Worm (Caenorhabditis elegans): ENCODE measurements around the gene fut-1.
A peak's percentile ranks its signal among the peaks of the same experiment; 100 is the strongest.

fut-1 gene

DNA sequence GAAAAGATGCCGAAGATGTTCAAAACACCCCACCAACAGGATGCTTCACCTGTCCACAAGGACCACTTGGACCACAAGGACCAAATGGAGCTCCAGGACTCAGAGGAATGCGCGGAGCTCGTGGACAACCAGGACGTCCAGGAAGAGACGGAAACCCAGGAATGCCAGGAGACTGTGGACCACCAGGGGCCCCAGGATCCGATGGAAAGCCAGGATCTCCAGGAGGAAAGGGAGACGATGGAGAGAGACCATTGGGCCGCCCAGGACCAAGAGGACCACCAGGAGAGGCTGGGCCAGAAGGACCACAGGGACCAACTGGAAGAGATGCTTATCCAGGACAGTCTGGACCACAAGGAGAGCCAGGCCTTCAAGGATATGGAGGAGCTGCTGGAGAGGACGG is 25.8 kb downstream of the fut-1 start:
- TF ChIP-seq pha-4 (tag; optimal IDR thresholded peaks at IDR 0.05) (peak; percentile 44), mab-5 (tag; optimal IDR thresholded peaks at IDR 0.05) (no peak)

DNA sequence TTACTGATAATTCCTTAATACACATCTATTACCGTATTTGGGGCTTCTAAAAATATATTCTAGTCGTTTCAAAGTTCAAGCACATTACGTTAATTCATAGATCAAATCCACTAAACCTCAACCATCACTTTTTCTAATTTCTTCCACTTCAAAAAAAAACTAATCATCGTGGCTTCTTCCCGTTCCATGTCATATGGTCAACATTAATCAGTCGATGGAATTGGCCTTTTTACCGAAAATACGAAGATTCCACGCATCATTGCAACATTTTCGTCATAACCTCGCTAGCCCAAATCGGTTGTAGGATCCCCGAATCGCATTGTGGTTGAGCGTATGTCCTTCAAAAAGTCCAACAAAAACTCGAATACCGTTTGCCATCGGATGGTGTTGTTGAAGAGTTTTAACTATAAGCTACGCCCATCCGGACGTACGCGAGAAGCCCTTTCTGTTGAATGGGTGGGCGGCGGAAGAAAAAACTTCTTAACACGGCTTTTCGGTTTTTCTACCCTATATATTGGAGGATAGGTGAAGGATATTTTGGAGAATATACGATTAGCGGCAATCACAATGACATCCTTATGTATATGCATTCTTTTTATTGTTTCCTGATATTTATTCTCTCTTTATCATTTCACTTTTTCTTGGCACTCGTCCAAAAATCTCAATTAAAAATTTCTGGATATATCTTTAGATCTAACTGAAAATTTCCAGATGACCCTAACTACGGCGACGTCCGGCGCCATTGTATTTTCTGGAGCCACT is 26.9 kb downstream of the fut-1 start, which contains the start of gene rol-6:
TSS of gene rol-6 (plus strand) at position 712 of the 762 bp plus-strand sequence.
- TF ChIP-seq lin-32 (GFP tag; optimal IDR thresholded peaks at IDR 0.05) = no peak
- TF ChIP-seq pha-4 (tag; optimal IDR thresholded peaks at IDR 0.05) = peak; percentile 96

DNA sequence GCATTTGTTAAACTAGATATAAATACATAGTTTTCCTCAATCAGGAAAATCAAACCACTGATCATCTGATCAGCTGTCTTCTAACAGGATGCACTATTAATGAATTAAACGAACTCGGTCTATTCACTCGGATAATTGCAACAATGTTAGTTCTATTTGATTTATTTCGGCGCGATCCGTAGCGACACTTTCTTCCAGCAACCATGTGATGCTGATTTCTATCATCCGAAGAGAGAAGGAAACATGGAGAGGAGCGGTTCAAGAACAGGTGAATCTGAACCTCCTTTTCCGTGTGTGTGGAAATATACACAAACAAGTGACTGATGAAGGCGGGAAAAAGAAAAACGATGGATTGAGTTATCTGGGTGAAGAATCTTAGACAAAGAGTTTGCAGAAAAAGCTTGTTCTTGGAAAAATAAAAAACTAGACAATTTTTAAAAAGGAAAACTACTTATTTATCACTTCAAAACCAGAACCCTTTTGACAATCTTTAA is 27.6 kb downstream of the fut-1 start:
- TF ChIP-seq lin-13 (tag; optimal IDR thresholded peaks at IDR 0.05) (no peak), pha-4 (tag; optimal IDR thresholded peaks at IDR 0.05) (peak; percentile 96), hlh-1 (tag; optimal IDR thresholded peaks at IDR 0.05) (no peak), zip-8 (tag; optimal IDR thresholded peaks at IDR 0.05) (no peak), nhr-76 (tag; optimal IDR thresholded peaks at IDR 0.05) (no peak), sem-2 (GFP tag; optimal IDR thresholded peaks at IDR 0.05) (no peak)

DNA sequence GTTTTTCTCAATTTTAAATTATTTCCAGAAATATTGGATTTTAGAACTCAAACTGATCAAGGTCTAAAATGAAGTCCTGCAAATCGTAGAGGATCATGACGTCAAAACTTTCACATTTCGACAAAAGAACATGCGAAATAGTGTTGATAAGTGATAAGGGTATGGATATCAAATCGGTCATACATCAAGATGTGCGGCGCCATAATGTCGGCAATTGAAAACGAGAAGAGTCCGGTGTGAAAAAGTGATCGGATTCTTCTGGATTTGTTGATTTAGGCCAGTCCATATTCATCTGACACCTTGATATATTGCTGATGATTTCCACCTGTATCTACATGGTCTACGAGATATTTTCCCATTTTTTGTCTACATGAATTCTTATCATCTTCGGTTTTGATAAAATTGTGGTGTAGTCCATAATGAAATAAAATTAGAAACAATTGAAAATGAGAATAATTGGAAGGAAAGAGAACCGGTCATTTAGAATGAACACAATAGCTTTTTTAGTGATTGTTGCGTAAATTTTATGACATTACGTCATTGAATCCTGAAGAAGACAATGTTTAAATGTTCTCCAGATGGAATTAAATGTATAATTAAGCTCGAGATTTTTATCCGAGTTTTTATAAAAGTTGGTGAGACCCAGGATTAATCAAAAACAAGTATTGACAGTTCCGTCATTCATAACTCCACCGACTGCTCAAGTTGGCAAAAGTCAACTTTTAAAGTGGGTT is 28.3 kb downstream of the fut-1 start:
- TF ChIP-seq zip-8 (tag; optimal IDR thresholded peaks at IDR 0.05) (peak; percentile 83), lin-13 (tag; optimal IDR thresholded peaks at IDR 0.05) (no peak), hlh-1 (tag; optimal IDR thresholded peaks at IDR 0.05) (no peak), pha-4 (tag; optimal IDR thresholded peaks at IDR 0.05) (peak; percentile 86), cnd-1 (tag; optimal IDR thresholded peaks at IDR 0.05) (no peak)

DNA sequence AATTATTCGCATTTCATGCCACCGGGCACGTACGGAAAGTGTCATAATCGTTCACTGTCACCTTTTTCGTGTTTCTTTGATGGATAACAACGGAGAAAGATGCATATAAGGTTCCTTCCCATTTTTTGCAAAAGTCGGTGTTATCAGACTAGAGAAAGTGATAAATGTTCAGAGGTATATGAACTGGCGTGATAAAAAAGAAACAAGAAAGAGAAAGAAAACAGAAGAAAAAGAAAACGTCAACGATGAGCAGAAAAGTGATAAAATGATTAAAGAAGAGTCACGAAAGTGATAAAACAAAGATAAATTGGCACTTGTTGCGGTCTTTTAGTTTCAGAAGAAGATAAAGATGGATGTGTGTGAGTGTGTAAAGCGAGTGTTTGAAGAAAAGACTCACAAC is 29.1 kb downstream of the fut-1 start:
- TF ChIP-seq nhr-28 (tag; optimal IDR thresholded peaks at IDR 0.05) (no peak), elt-3 (tag; optimal IDR thresholded peaks at IDR 0.05) (no peak), lsy-2 (tag; optimal IDR thresholded peaks at IDR 0.05) (no peak), nhr-12 (tag; optimal IDR thresholded peaks at IDR 0.05) (no peak), mls-2 (tag; optimal IDR thresholded peaks at IDR 0.05) (no peak), ztf-11 (tag; optimal IDR thresholded peaks at IDR 0.05) (no peak), lin-32 (GFP tag; optimal IDR thresholded peaks at IDR 0.05) (no peak), ceh-39 (tag; optimal IDR thresholded peaks at IDR 0.05) (no peak), flh-1 (GFP tag; optimal IDR thresholded peaks at IDR 0.05) (no peak), sptf-1 (tag; optimal IDR thresholded peaks at IDR 0.05) (no peak), zip-8 (tag; optimal IDR thresholded peaks at IDR 0.05) (no peak), cnd-1 (tag; optimal IDR thresholded peaks at IDR 0.05) (no peak), elt-1 (tag; optimal IDR thresholded peaks at IDR 0.05; ENCODE audit: borderline replicate concordance, insufficient read depth) (no peak)

DNA sequence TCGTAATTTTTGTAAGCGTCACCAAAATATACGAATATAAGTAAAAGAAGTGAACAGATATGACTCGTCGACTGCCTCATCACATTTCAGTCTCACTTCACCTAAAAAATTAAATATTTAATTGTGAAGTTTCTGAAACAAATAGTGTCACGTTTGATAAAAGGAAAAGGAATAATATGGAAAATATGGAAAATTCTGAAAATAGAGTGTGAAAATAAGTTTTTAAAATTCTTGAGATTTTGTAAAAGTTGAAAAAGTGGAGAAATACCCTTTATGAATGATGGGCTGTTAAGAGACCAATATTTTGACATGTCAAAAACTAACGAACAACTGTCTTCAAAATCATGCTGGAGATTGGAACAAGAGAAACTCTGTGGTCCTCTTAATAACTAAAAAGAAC is 32.7 kb downstream of the fut-1 start, which contains the start of gene T01B7.9:
TSS of gene T01B7.9 (minus strand) at position 101 of the 400 bp plus-strand sequence.
- TF ChIP-seq nhr-237 (tag; optimal IDR thresholded peaks at IDR 0.05) (no peak), M03D4.4 (tag; optimal IDR thresholded peaks at IDR 0.05) (no peak), nhr-28 (tag; optimal IDR thresholded peaks at IDR 0.05) (no peak), cnd-1 (tag; optimal IDR thresholded peaks at IDR 0.05) (no peak), lin-13 (tag; optimal IDR thresholded peaks at IDR 0.05) (no peak), nhr-76 (tag; optimal IDR thresholded peaks at IDR 0.05) (no peak), nhr-2 (tag; optimal IDR thresholded peaks at IDR 0.05) (no peak), sptf-1 (tag; optimal IDR thresholded peaks at IDR 0.05) (no peak), ceh-83 (GFP tag; optimal IDR thresholded peaks at IDR 0.05) (no peak)

DNA sequence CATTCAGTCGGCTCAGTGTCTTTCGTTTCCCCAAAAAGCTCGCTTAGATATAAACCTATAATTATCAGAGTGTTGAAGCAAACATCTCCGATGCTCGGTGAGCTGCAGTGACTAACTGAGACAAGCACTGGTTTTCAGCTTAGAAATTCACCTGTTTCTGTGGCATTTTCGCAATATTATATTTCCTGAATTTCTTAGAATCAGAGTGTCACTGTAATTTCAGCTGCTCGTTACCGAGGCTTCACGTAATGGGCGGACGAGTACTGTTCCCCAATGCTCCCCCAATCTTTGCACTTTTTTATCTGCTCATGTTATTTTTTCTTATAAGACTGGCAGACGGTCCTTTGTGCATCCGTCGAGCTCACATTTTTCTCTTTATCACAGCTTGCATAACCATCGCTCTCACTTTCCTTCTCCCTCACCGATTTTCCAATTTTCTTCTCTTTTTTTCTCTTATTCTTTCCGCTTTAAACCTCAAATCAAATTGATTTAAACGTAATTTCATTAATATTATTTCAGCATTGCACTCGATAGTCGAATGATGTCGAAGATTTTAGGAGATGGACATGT is 37.4 kb downstream of the fut-1 start, which contains the start of gene trcs-2:
TSS of gene trcs-2 (plus strand) at position 520 of the 570 bp plus-strand sequence.
- TF ChIP-seq drap-1 (GFP tag; optimal IDR thresholded peaks at IDR 0.05) (no peak), zip-8 (tag; optimal IDR thresholded peaks at IDR 0.05) (no peak), mls-2 (tag; optimal IDR thresholded peaks at IDR 0.05) (no peak), tbx-8 (GFP tag; optimal IDR thresholded peaks at IDR 0.05) (no peak), ceh-43 (GFP tag; optimal IDR thresholded peaks at IDR 0.05) (no peak), nhr-2 (tag; optimal IDR thresholded peaks at IDR 0.05) (no peak), nhr-28 (tag; optimal IDR thresholded peaks at IDR 0.05) (no peak), bed-3 (GFP tag; optimal IDR thresholded peaks at IDR 0.05) (no peak), cnd-1 (tag; optimal IDR thresholded peaks at IDR 0.05) (no peak), nhr-237 (tag; optimal IDR thresholded peaks at IDR 0.05) (no peak), sptf-1 (tag; optimal IDR thresholded peaks at IDR 0.05) (no peak), M03D4.4 (tag; optimal IDR thresholded peaks at IDR 0.05) (no peak), lin-13 (tag; optimal IDR thresholded peaks at IDR 0.05) (no peak), ztf-11 (tag; optimal IDR thresholded peaks at IDR 0.05) (no peak), hlh-1 (tag; optimal IDR thresholded peaks at IDR 0.05) (no peak), ceh-39 (tag; optimal IDR thresholded peaks at IDR 0.05) (no peak), mep-1 (tag; optimal IDR thresholded peaks at IDR 0.05) (no peak), nhr-12 (tag; optimal IDR thresholded peaks at IDR 0.05) (no peak), nhr-76 (tag; optimal IDR thresholded peaks at IDR 0.05) (no peak)
